Fruit fly (Drosophila melanogaster) S2 (cell line): ENCODE data around the gene dind.

ENCODE experiments used
- CG8478 ChIP-seq: fragments of >200 bp; optimal IDR thresholded peaks from 2 replicates; lab custom pipeline; 2018
- CTCF ChIP-seq, 2 experiments: fragments of >200 bp; optimal IDR thresholded peaks; 2 replicates each; lab custom pipeline; 2018

dm6 chr3R:18628311-18628811 is 49.0 kb downstream of the dind start:
- no peak for TF ChIP-seq CTCF (optimal IDR thresholded peaks at IDR 0.05; lab: Kevin White, UChicago)
- TF ChIP-seq CG8478 (lab: Kevin White, UChicago): no peak
